Worm (Caenorhabditis elegans) whole organism, L1 larva: ENCODE results near the gene W10C6.2.
A peak's percentile ranks its signal among the peaks of the same experiment; 100 is the strongest.

Experiments
- C04F5.9 ChIP-seq: sonication (generic microtip); optimal IDR thresholded peaks from 2 replicates; lab custom pipeline; 2016; ENCODE audit warnings: missing genetic modification characterization, missing compliant biosample characterization
- C16A3.4 ChIP-seq: fragments of 150-350 bp; optimal IDR thresholded peaks from 2 replicates; lab custom pipeline; 2014; ENCODE audit warnings: missing biosample characterization, missing genetic modification characterization
- F16B12.6 ChIP-seq: fragments of 150-350 bp; optimal IDR thresholded peaks from 2 replicates; lab custom pipeline; 2014; ENCODE audit warnings: missing biosample characterization, missing genetic modification characterization
- aha-1 ChIP-seq: fragments of 150-350 bp; optimal IDR thresholded peaks from 2 replicates; lab custom pipeline; 2014; ENCODE audit warnings: missing biosample characterization, missing genetic modification characterization
- blmp-1 ChIP-seq: fragments of 150-350 bp; optimal IDR thresholded peaks from 2 replicates; lab custom pipeline; 2014; ENCODE audit warnings: missing biosample characterization, missing genetic modification characterization
- ceh-63 ChIP-seq: fragments of 200-800 bp; sonication (Bioruptor generic); optimal IDR thresholded peaks from 2 replicates; lab custom pipeline; 2018; ENCODE audit warnings: mild to moderate bottlenecking, missing genetic modification characterization, missing compliant biosample characterization
- ceh-8 ChIP-seq: fragments of 200-800 bp; sonication (Bioruptor generic); optimal IDR thresholded peaks from 2 replicates; lab custom pipeline; 2018; ENCODE audit warnings: mild to moderate bottlenecking, missing genetic modification characterization, moderate library complexity, missing compliant biosample characterization
- ceh-82 ChIP-seq, 3 experiments: fragments of 150-350 bp in 1 of 3; sonication (generic microtip) in 2 of 3; optimal IDR thresholded peaks; 2 replicates each; lab custom pipeline; 2014 to 2017; ENCODE audit warnings: missing biosample characterization in 3 of 3, missing genetic modification characterization in 3 of 3
- ces-1 ChIP-seq: fragments of 150-350 bp; optimal IDR thresholded peaks from 2 replicates; lab custom pipeline; 2014; ENCODE audit warnings: missing biosample characterization, missing genetic modification reagents, missing genetic modification characterization
- dpl-1 ChIP-seq, 3 experiments: fragments of 150-350 bp in 2 of 3; sonication (generic microtip) in 1 of 3; optimal IDR thresholded peaks; 2 replicates each; lab custom pipeline; 2014 to 2017; ENCODE audit warnings: missing biosample characterization in 3 of 3, missing genetic modification characterization in 3 of 3, missing genetic modification reagents in 3 of 3
- dsc-1 ChIP-seq: sonication (generic microtip); optimal IDR thresholded peaks from 2 replicates; lab custom pipeline; 2016; ENCODE audit warnings: mild to moderate bottlenecking, missing genetic modification characterization, missing compliant biosample characterization
- efl-1 ChIP-seq, 4 experiments: fragments of 150-350 bp; optimal IDR thresholded peaks in 3 of 4; peaks in 1 of 4; 1 replicate in 1 of 4; 2 replicates in 3 of 4; lab custom pipeline; 2014; ENCODE audit warnings: missing biosample characterization in 2 of 4, missing genetic modification characterization in 2 of 4, missing genetic modification reagents in 2 of 4
- egl-13 ChIP-seq: sonication (generic microtip); optimal IDR thresholded peaks from 2 replicates; lab custom pipeline; 2016; ENCODE audit warnings: missing genotype, missing genetic modification reagents, missing genetic modification characterization, missing compliant biosample characterization
- elt-3 ChIP-seq, 6 experiments: fragments of 150-350 bp in 1 of 6; sonication (generic microtip); optimal IDR thresholded peaks; 2 replicates each; lab custom pipeline; 2017 to 2018; ENCODE audit warnings: missing biosample characterization in 6 of 6, missing genetic modification characterization in 6 of 6, inconsistent platforms in 1 of 6
- fkh-4 ChIP-seq: sonication (generic microtip); optimal IDR thresholded peaks from 2 replicates; lab custom pipeline; 2016; ENCODE audit warnings: missing compliant biosample characterization, missing genetic modification characterization, borderline replicate concordance
- fkh-8 ChIP-seq: sonication (generic microtip); optimal IDR thresholded peaks from 2 replicates; lab custom pipeline; 2016; ENCODE audit warnings: mild to moderate bottlenecking, missing genetic modification characterization, missing compliant biosample characterization
- hlh-17 ChIP-seq: fragments of 200-800 bp; sonication (Bioruptor generic); optimal IDR thresholded peaks from 2 replicates; lab custom pipeline; 2018; ENCODE audit warnings: missing genetic modification characterization, mild to moderate bottlenecking, missing compliant biosample characterization, moderate library complexity, borderline replicate concordance
- hpl-2 ChIP-seq: fragments of 150-350 bp; optimal IDR thresholded peaks from 2 replicates; lab custom pipeline; 2014; ENCODE audit warnings: missing biosample characterization, missing genetic modification reagents, missing genetic modification characterization
- jun-1 ChIP-seq: fragments of 150-350 bp; optimal IDR thresholded peaks from 2 replicates; lab custom pipeline; 2014; ENCODE audit warnings: missing biosample characterization, missing genetic modification reagents, missing genetic modification characterization
- lin-13 ChIP-seq: fragments of 150-350 bp; optimal IDR thresholded peaks from 2 replicates; lab custom pipeline; 2014; ENCODE audit warnings: missing biosample characterization, missing genetic modification reagents, missing genetic modification characterization
- lin-15B ChIP-seq: fragments of 150-350 bp; sonication (generic microtip); optimal IDR thresholded peaks from 3 replicates; lab custom pipeline; 2014; ENCODE audit warnings: missing biosample characterization, missing genetic modification characterization
- lin-35 ChIP-seq, 2 experiments: fragments of 150-350 bp; optimal IDR thresholded peaks; 2 replicates each; lab custom pipeline; 2014; ENCODE audit warnings: missing biosample characterization in 2 of 2, missing genetic modification characterization in 2 of 2, missing genetic modification reagents in 2 of 2
- lin-39 ChIP-seq: fragments of 150-350 bp; optimal IDR thresholded peaks from 2 replicates; lab custom pipeline; 2014; ENCODE audit warnings: missing biosample characterization, missing genetic modification reagents, missing genetic modification characterization
- lir-3 ChIP-seq: sonication (generic microtip); optimal IDR thresholded peaks from 2 replicates; lab custom pipeline; 2016; ENCODE audit warnings: mild to moderate bottlenecking, missing genetic modification characterization, moderate library complexity, missing compliant biosample characterization; ENCODE audit not compliant: poor library complexity
- lsy-2 ChIP-seq, 2 experiments: fragments of 150-350 bp; optimal IDR thresholded peaks; 2 replicates each; lab custom pipeline; 2014; ENCODE audit warnings: missing biosample characterization in 2 of 2, missing genetic modification characterization in 2 of 2
- mab-9 ChIP-seq: fragments of 200-800 bp; sonication (Bioruptor generic); IDR thresholded peaks from 2 replicates; pipeline ENCODE4 v1.3.6; 2022; ENCODE audit warnings: missing genetic modification reagents, missing genetic modification characterization, missing compliant biosample characterization
- mep-1 ChIP-seq: fragments of 150-350 bp; optimal IDR thresholded peaks from 2 replicates; lab custom pipeline; 2014; ENCODE audit warnings: missing biosample characterization, missing genetic modification characterization
- nhr-19 ChIP-seq: fragments of 200-800 bp; sonication (Bioruptor generic); conservative IDR thresholded peaks from 2 replicates; pipeline ENCODE4 v1.3.6; 2022; ENCODE audit warnings: missing genetic modification characterization, missing compliant biosample characterization
- nhr-20 ChIP-seq: sonication (generic microtip); optimal IDR thresholded peaks from 2 replicates; lab custom pipeline; 2016; ENCODE audit warnings: mild to moderate bottlenecking, missing genetic modification characterization, missing compliant biosample characterization
- nhr-237 ChIP-seq: fragments of 150-350 bp; optimal IDR thresholded peaks from 2 replicates; lab custom pipeline; 2014; ENCODE audit warnings: missing biosample characterization, missing genetic modification characterization
- nhr-28 ChIP-seq: fragments of 150-350 bp; optimal IDR thresholded peaks from 2 replicates; lab custom pipeline; 2014; ENCODE audit warnings: missing biosample characterization, missing genetic modification characterization
- nhr-71 ChIP-seq: sonication (generic microtip); optimal IDR thresholded peaks from 2 replicates; lab custom pipeline; 2016; ENCODE audit warnings: mild to moderate bottlenecking, missing genetic modification characterization, moderate library complexity, missing compliant biosample characterization
- nhr-84 ChIP-seq: sonication (generic microtip); optimal IDR thresholded peaks from 2 replicates; lab custom pipeline; 2017; ENCODE audit warnings: missing biosample characterization, missing genetic modification characterization
- nhr-85 ChIP-seq: sonication (generic microtip); peaks from one replicate; lab custom pipeline; 2016; ENCODE audit warnings: missing genetic modification characterization, inconsistent platforms, missing compliant biosample characterization
- nhr-90 ChIP-seq: sonication (generic microtip); optimal IDR thresholded peaks from 2 replicates; lab custom pipeline; 2016; ENCODE audit warnings: mild to moderate bottlenecking, missing genetic modification characterization, missing compliant biosample characterization; ENCODE audit not compliant: poor library complexity
- pag-3 ChIP-seq: sonication (generic microtip); optimal IDR thresholded peaks from 2 replicates; lab custom pipeline; 2017; ENCODE audit warnings: missing genetic modification characterization, mild to moderate bottlenecking, missing compliant biosample characterization, antibody characterized with exemption, borderline replicate concordance; ENCODE audit not compliant: insufficient read depth
- pax-3 ChIP-seq: fragments of 200-800 bp; sonication (Bioruptor generic); optimal IDR thresholded peaks from 2 replicates; lab custom pipeline; 2018; ENCODE audit warnings: mild to moderate bottlenecking, missing genetic modification characterization, moderate library complexity, missing compliant biosample characterization
- pqm-1 ChIP-seq: sonication (generic microtip); optimal IDR thresholded peaks from 3 replicates; lab custom pipeline; 2017; ENCODE audit warnings: missing biosample characterization, missing genetic modification characterization
- rnt-1 ChIP-seq: sonication (generic microtip); optimal IDR thresholded peaks from 2 replicates; lab custom pipeline; 2016; ENCODE audit warnings: mild to moderate bottlenecking, missing genetic modification characterization, moderate library complexity, missing compliant biosample characterization
- skn-1 ChIP-seq: fragments of 150-350 bp; optimal IDR thresholded peaks from 2 replicates; lab custom pipeline; 2014; ENCODE audit warnings: missing biosample characterization, missing genetic modification characterization
- snpc-4 ChIP-seq: fragments of 150-350 bp; optimal IDR thresholded peaks from 2 replicates; lab custom pipeline; 2014; ENCODE audit warnings: missing biosample characterization, missing genetic modification characterization
- sptf-1 ChIP-seq: fragments of 150-350 bp; optimal IDR thresholded peaks from 2 replicates; lab custom pipeline; 2014; ENCODE audit warnings: missing biosample characterization, missing genetic modification characterization
- swsn-7 ChIP-seq: sonication (generic microtip); optimal IDR thresholded peaks from 2 replicates; lab custom pipeline; 2016; ENCODE audit warnings: missing genetic modification characterization, missing compliant biosample characterization
- tbx-2 ChIP-seq: sonication (generic microtip); optimal IDR thresholded peaks from 2 replicates; lab custom pipeline; 2016; ENCODE audit warnings: missing genetic modification characterization, missing compliant biosample characterization
- unc-130 ChIP-seq: fragments of 150-350 bp; optimal IDR thresholded peaks from 2 replicates; lab custom pipeline; 2017; ENCODE audit warnings: missing biosample characterization, missing genetic modification characterization, inconsistent platforms
- unc-62 ChIP-seq: fragments of 150-350 bp; optimal IDR thresholded peaks from 2 replicates; lab custom pipeline; 2014; ENCODE audit warnings: missing biosample characterization, missing genetic modification reagents, missing genetic modification characterization
- unc-86 ChIP-seq: sonication (generic microtip); optimal IDR thresholded peaks from 2 replicates; lab custom pipeline; 2016; ENCODE audit warnings: missing genetic modification characterization, missing compliant biosample characterization
- unc-98 ChIP-seq: fragments of 200-800 bp; sonication (Bioruptor generic); IDR thresholded peaks from 2 replicates; pipeline ENCODE4 v1.3.6; 2022; ENCODE audit warnings: missing genetic modification characterization, missing compliant biosample characterization
- vab-15 ChIP-seq: sonication (generic microtip); optimal IDR thresholded peaks from 2 replicates; lab custom pipeline; 2017; ENCODE audit warnings: missing genotype, mild to moderate bottlenecking, missing genetic modification characterization, missing compliant biosample characterization
- xbp-1 ChIP-seq: sonication (generic microtip); optimal IDR thresholded peaks from 2 replicates; lab custom pipeline; 2016; ENCODE audit warnings: missing genetic modification characterization, missing compliant biosample characterization
- zag-1 ChIP-seq: fragments of 150-350 bp; optimal IDR thresholded peaks from 2 replicates; lab custom pipeline; 2014; ENCODE audit warnings: missing biosample characterization, missing genetic modification characterization
- ztf-11 ChIP-seq, 2 experiments: sonication (generic microtip); optimal IDR thresholded peaks; 2 replicates each; lab custom pipeline; 2016 to 2017; ENCODE audit warnings: missing genetic modification characterization in 2 of 2, missing biosample characterization in 1 of 2, missing compliant biosample characterization in 1 of 2

W10C6.2 gene

ce11 chrII:11103052-11103451, 18.6 kb downstream of the W10C6.2 start:
- TF ChIP-seq aha-1 (tag; lab: Kevin White, UChicago) (no peak), nhr-19 (GFP tag; lab: Robert Waterston, UW) (peak; percentile 6; the same call in 1 of the 2 replicates), mep-1 (tag; lab: Kevin White, UChicago) (peak; percentile 82), snpc-4 (tag; lab: Kevin White, UChicago) (no peak), pqm-1 (tag; lab: Kevin White, UChicago) (no peak), pag-3 (tag; lab: Kevin White, UChicago) (no peak), nhr-28 (no peak), elt-3 (tag; optimal IDR thresholded peaks at IDR 0.05; lab: Kevin White, UChicago) (peak in 2 of 6 experiments; percentile 10 to 39), nhr-90 (peak; percentile 32), ces-1 (GFP tag; lab: Kevin White, UChicago) (no peak), hpl-2 (GFP tag; lab: Kevin White, UChicago) (no peak), mab-9 (no peak), unc-98 (no peak), F16B12.6 (tag; lab: Kevin White, UChicago) (peak; percentile 37), ztf-11 (tag; optimal IDR thresholded peaks at IDR 0.05; lab: Kevin White, UChicago) (no peak), lsy-2 (tag; optimal IDR thresholded peaks at IDR 0.05; lab: Kevin White, UChicago) (peak; percentile 67 to 88), lin-15B (tag; lab: Kevin White, UChicago) (peak; percentile 10), lir-3 (no peak), jun-1 (no peak), hlh-17 (GFP tag; lab: Kevin White, UChicago) (no peak), fkh-8 (tag; lab: Kevin White, UChicago) (peak; percentile 53), egl-13 (tag; lab: Kevin White, UChicago) (no peak), efl-1 (optimal IDR thresholded peaks at IDR 0.05; lab: Kevin White, UChicago) (peak; percentile 73 to 74), efl-1 (GFP tag; optimal IDR thresholded peaks at IDR 0.05 in 1 of 2; lab: Kevin White, UChicago) (peak; percentile 71 to 94), vab-15 (tag; lab: Kevin White, UChicago) (no peak), dpl-1 (GFP tag; optimal IDR thresholded peaks at IDR 0.05; lab: Kevin White, UChicago) (peak; percentile 58 to 80 (median 73)), pax-3 (peak; percentile 23), nhr-237 (tag; lab: Kevin White, UChicago) (no peak), lin-39 (tag; lab: Kevin White, UChicago) (no peak), rnt-1 (peak; percentile 66), lin-35 (GFP tag; optimal IDR thresholded peaks at IDR 0.05; lab: Kevin White, UChicago) (peak; percentile 74 to 85), nhr-20 (tag; lab: Kevin White, UChicago) (peak; percentile 68), swsn-7 (tag; lab: Kevin White, UChicago) (peak; percentile 38), ceh-8 (no peak), C04F5.9 (tag; lab: Kevin White, UChicago) (no peak), nhr-71 (tag; lab: Kevin White, UChicago) (peak; percentile 71), unc-86 (tag; lab: Kevin White, UChicago) (peak; percentile 19), zag-1 (no peak), C16A3.4 (tag; lab: Kevin White, UChicago) (peak; percentile 72), xbp-1 (tag; lab: Kevin White, UChicago) (peak; percentile 17), ceh-63 (no peak), skn-1 (tag; lab: Kevin White, UChicago) (peak; percentile 78), nhr-85 (tag; lab: Kevin White, UChicago) (peak; percentile 80), tbx-2 (tag; lab: Kevin White, UChicago) (peak; percentile 22), unc-62 (GFP tag; lab: Kevin White, UChicago) (no peak), unc-130 (tag; lab: Kevin White, UChicago) (peak; percentile 75), dsc-1 (tag; lab: Kevin White, UChicago) (no peak), ceh-82 (tag; optimal IDR thresholded peaks at IDR 0.05; lab: Kevin White, UChicago) (peak in 2 of 3 experiments; percentile 9 to 73), blmp-1 (tag; lab: Kevin White, UChicago) (peak; percentile 78), nhr-84 (no peak), sptf-1 (no peak), fkh-4 (tag; lab: Kevin White, UChicago) (no peak), lin-13 (peak; percentile 55)
